Worm (Caenorhabditis elegans): Measurements from ENCODE around the gene spp-21.

- TF ChIP-seq ztf-29 (GFP tag; IDR thresholded peaks at IDR 0.05) (no peak), T22C8.4 (GFP tag; IDR thresholded peaks at IDR 0.05) (no peak), med-1 (GFP tag; optimal IDR thresholded peaks at IDR 0.05; ENCODE audit: insufficient read depth) (no peak), tab-1 (GFP tag; IDR thresholded peaks at IDR 0.05) (no peak), klf-2 (GFP tag; conservative IDR thresholded peaks at IDR 0.05) (no peak), flt-1 (GFP tag; IDR thresholded peaks at IDR 0.05) (no peak), cog-1 (tag; optimal IDR thresholded peaks at IDR 0.05) (no peak), ztf-23 (GFP tag; IDR thresholded peaks at IDR 0.05) (no peak), ref-1 (GFP tag; conservative IDR thresholded peaks at IDR 0.05) (no peak)
These were observed 21.3 kb downstream of the spp-21 start, which contains the start of gene ccdc-149 for ce11 chrX:11511231-11511630.

Measured in whole organism, midembryonic.